Worm (Caenorhabditis elegans) whole organism, early embryonic: ENCODE data around the gene ZK673.4.

Source experiments
- B0310.2 ChIP-seq: sonication (generic microtip); optimal IDR thresholded peaks from 2 replicates; lab custom pipeline; 2016; ENCODE audit warnings: mild to moderate bottlenecking, missing genetic modification characterization, missing compliant biosample characterization
- F13C5.2 ChIP-seq: sonication (generic microtip); optimal IDR thresholded peaks from 2 replicates; lab custom pipeline; 2017; ENCODE audit warnings: mild to moderate bottlenecking, missing genetic modification characterization, inconsistent platforms, missing compliant biosample characterization
- aly-1 ChIP-seq: sonication (generic microtip); optimal IDR thresholded peaks from 2 replicates; lab custom pipeline; 2016; ENCODE audit warnings: missing genetic modification characterization, missing compliant biosample characterization
- ama-1 ChIP-seq: fragments of 150-350 bp; optimal IDR thresholded peaks from 2 replicates; lab custom pipeline; 2014
- ceh-13 ChIP-seq: fragments of 200-800 bp; sonication (Bioruptor generic); optimal IDR thresholded peaks from 2 replicates; lab custom pipeline; 2018; ENCODE audit warnings: mild to moderate bottlenecking, missing genetic modification characterization, missing compliant biosample characterization
- ceh-36 ChIP-seq: sonication (generic microtip); optimal IDR thresholded peaks from 2 replicates; lab custom pipeline; 2016; ENCODE audit warnings: missing genetic modification characterization, inconsistent platforms, missing compliant biosample characterization
- ets-7 ChIP-seq: sonication (generic microtip); optimal IDR thresholded peaks from 2 replicates; lab custom pipeline; 2016; ENCODE audit warnings: missing genotype, missing genetic modification characterization, missing compliant biosample characterization
- flt-1 ChIP-seq: fragments of 200-800 bp; sonication (Bioruptor generic); IDR thresholded peaks from 2 replicates; pipeline ENCODE4 v1.3.6; 2022; ENCODE audit warnings: missing genetic modification characterization, missing compliant biosample characterization
- hmbx-1 ChIP-seq: sonication (generic microtip); optimal IDR thresholded peaks from 2 replicates; lab custom pipeline; 2016; ENCODE audit warnings: mild to moderate bottlenecking, missing genetic modification characterization, missing compliant biosample characterization
- hmg-4 ChIP-seq: fragments of 200-800 bp; sonication (Bioruptor generic); optimal IDR thresholded peaks from 2 replicates; lab custom pipeline; 2018; ENCODE audit warnings: mild to moderate bottlenecking, missing genetic modification characterization, missing compliant biosample characterization
- hnd-1 ChIP-seq: sonication (generic microtip); optimal IDR thresholded peaks from 2 replicates; lab custom pipeline; 2016; ENCODE audit warnings: missing genetic modification characterization, missing compliant biosample characterization
- pes-1 ChIP-seq: fragments of 200-800 bp; sonication (Bioruptor generic); IDR thresholded peaks from 2 replicates; pipeline ENCODE4 v1.3.6; 2022; ENCODE audit warnings: missing genetic modification reagents, missing genetic modification characterization, missing compliant biosample characterization
- scrt-1 ChIP-seq: fragments of 200-800 bp; sonication (Bioruptor generic); IDR thresholded peaks from 2 replicates; pipeline ENCODE4 v1.3.6; 2022; ENCODE audit warnings: missing genetic modification characterization, missing compliant biosample characterization
- sea-1 ChIP-seq: fragments of 200-800 bp; sonication (Bioruptor generic); conservative IDR thresholded peaks from 2 replicates; pipeline ENCODE4 v1.3.6; 2022; ENCODE audit warnings: missing genetic modification characterization, missing compliant biosample characterization
- tbx-11 ChIP-seq: fragments of 200-800 bp; sonication (Bioruptor generic); IDR thresholded peaks from 2 replicates; pipeline ENCODE4 v1.3.6; 2022; ENCODE audit warnings: missing genetic modification characterization, missing compliant biosample characterization
- tbx-37 ChIP-seq: fragments of 200-800 bp; sonication (Bioruptor generic); conservative IDR thresholded peaks from 2 replicates; pipeline ENCODE4 v1.3.6; 2022; ENCODE audit warnings: missing genetic modification reagents, missing genetic modification characterization, missing compliant biosample characterization
- tra-4 ChIP-seq: sonication (generic microtip); optimal IDR thresholded peaks from 2 replicates; lab custom pipeline; 2017; ENCODE audit warnings: missing genetic modification characterization, missing compliant biosample characterization

The ZK673.4 gene

DNA sequence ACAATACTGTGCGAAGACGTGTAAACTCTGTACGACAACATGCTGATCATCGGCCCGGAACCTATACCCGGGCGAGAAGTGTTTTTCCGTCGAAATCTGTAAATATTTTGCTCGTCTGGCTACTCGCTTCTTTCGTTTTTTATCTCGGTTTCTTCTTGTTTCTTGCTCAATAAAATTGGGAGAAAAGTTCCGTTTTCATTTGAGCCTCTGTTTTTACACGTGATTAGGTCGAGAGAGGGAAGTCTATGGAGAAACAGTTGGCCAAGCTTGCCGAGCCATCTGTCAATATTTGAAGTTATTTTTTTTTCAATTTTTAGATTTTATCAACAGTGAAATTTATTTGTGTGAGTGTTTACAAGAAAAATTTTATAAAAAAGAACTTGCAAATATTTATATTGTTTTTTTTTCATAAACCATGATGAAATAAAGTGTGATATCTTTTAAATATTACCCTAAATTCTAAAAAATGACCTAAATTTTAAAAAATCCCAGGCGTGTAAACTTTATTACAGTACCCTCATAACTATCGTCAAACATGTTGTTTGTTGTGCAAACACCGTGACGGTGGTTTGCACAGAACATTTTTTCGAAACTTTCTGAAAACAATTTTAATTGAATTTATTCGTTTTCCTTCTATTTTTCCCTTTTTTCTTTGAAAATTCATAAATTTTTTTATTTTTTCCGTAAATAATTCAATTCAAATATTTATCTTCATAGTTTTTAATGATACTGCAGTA, 7.6 kb upstream of the ZK673.4 start:
- TF ChIP-seq F13C5.2 (tag; lab: Kevin White, UChicago): no peak
- TF ChIP-seq tra-4 (tag; lab: Kevin White, UChicago): no peak

DNA sequence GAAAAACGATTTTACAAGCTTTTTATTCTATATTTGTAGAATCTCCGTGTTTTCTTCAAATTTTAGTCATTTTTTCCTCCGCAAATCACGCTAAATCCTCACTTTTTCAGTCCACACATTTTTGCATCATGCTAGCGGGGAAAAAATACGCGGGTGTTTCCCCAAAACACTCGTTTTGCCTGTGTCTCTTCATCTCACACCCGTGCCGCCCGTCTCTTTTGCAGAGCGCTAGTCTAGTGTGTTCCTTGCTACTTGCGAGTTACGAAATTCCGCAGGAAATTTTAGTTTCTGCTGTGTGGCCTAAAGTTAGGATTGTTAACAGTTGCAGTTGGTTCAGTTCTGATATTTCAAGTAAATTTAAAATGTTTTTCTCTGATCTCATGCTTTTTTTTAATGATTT, 7.0 kb upstream of the ZK673.4 start:
- 0 out of 2 replicates have a peak, but pooled peaks have one; percentile 27 for TF ChIP-seq tbx-11 (GFP tag; lab: Robert Waterston, UW)
- no peak for TF ChIP-seq ets-7 (tag; lab: Kevin White, UChicago)
- TF ChIP-seq F13C5.2 (tag; lab: Kevin White, UChicago): no peak
- no peak for TF ChIP-seq ama-1
- no peak for TF ChIP-seq hnd-1
- TF ChIP-seq B0310.2: no peak
- no peak for TF ChIP-seq hmbx-1
- TF ChIP-seq hmg-4 (GFP tag; lab: Kevin White, UChicago): peak; percentile 11
- TF ChIP-seq ceh-13 (GFP tag; lab: Kevin White, UChicago): no peak

DNA sequence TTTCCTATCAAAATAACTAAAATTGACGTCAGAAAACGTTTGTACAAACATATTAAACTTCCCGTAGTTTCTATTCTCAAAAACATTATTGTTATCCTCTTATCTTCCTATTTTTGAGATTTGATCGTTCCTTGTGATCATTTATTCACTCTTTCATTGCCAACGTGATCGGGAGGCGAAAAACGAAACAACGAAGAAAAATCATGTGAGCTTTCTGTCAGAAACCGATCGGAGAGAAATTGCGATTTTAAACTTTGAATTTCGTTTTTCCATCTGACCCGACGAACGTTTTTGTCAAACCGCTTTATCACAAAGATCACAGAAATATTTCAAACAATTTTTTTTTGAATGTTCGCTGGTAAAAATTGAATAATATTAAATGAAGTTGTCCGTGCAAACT, 6.4 kb upstream of the ZK673.4 start:
- TF ChIP-seq hmbx-1 (no peak), F13C5.2 (tag; lab: Kevin White, UChicago) (no peak), sea-1 (no peak), flt-1 (GFP tag; lab: Robert Waterston, UW) (no peak), pes-1 (GFP tag; lab: Robert Waterston, UW) (no peak), tra-4 (tag; lab: Kevin White, UChicago) (no peak), ceh-36 (tag; lab: Kevin White, UChicago) (no peak), tbx-37 (GFP tag; lab: Robert Waterston, UW) (no peak), hnd-1 (no peak)

DNA sequence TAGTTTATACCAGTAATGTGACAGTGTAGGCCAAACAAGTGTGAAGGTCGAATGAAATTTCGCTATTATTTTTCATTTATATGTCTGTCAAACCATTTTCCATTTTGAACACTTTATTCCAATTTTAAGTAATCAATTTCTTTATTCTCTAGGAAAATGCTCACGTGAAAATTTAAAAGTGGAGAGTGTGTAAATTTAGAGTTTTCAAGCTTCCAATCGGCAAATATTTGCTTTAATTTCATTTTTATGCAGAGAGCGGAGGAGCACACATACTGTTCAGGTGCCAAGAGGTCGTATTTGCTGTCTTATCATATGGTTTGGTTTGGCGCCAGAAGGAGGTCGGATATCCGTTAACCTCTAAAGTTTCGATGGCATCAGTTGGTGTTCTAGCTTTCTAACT, 5.9 kb upstream of the ZK673.4 start:
- TF ChIP-seq tbx-11 (GFP tag; lab: Robert Waterston, UW) (no peak), tra-4 (tag; lab: Kevin White, UChicago) (no peak), ceh-13 (GFP tag; lab: Kevin White, UChicago) (no peak), hmbx-1 (no peak), hmg-4 (GFP tag; lab: Kevin White, UChicago) (no peak), B0310.2 (no peak), hnd-1 (no peak), F13C5.2 (tag; lab: Kevin White, UChicago) (no peak)

DNA sequence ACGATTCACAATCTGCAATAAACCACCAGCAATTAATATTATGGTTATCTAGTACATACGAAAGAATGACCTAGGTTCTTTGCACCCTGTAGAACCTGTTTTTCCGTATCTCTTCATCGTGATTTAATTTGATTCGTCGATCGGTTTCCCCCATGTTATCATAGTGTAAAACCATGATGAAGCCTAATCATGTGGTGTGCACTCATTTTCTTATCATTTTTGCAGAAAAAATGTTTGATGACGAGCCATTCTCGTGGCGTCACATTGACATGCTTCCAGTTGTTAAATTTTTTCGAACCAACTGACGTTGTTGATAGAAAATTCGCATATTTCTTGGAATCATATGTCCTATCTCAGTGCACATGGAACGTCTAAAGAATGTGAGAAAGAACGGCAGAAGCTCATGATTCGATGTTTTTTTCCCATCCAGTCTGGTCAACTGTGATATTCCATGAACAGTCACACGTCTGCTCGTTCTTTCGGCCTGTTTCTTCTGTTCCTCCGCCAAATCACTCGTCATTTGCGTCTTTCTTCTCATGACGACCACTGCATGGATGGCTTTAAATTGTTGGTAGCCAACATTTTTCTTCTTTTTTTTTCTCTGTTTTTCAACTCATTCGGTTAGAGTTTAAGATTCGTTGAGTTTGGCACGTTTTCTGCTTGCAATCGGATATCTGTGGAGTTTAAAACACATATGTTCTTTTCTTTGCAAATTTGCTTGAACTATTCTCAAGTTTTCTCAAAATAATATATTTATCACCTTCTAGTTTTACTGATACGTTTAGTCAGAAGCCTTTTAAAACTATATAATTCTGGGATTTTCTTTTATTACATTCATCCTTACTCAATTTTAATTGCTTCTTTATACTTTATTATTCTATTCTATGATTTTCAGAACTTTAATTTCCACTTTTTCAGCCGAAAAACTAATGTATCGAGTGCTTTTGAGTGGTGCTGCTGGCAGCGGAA, 5.1 kb upstream of the ZK673.4 start, which contains the start of gene ZK673.2:
ZK673.2 (plus strand) TSS at position 919 of the 969 bp plus-strand sequence.
- TF ChIP-seq F13C5.2 (tag; lab: Kevin White, UChicago): no peak

DNA sequence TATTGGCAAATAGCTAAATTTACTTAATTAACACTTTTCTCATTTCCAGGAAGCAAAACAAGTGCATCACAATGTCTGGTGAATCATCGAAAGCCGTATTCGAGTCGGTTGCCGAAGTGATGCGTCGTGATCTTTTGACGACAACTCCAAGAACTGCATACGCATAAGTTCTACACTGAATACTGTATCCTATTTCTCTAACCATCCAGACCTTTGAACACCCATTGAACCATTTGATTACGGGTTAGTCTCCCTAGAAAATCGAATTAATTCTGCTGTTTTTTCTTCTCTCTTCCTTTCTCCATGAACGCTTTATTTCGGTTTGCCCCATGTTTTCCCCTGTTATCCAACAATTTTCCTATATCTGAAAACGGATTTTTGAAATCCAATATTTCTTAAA, 3.0 kb upstream of the ZK673.4 start, which contains the start of gene lin-56:
lin-56 (plus strand) TSS at position 301 of the 400 bp plus-strand sequence.
- TF ChIP-seq aly-1 (tag; lab: Kevin White, UChicago): no peak
- TF ChIP-seq hmg-4 (GFP tag; lab: Kevin White, UChicago): no peak
- no peak for TF ChIP-seq ama-1
- TF ChIP-seq F13C5.2 (tag; lab: Kevin White, UChicago): no peak
- no peak for TF ChIP-seq hnd-1
- no peak for TF ChIP-seq tra-4 (tag; lab: Kevin White, UChicago)
- TF ChIP-seq ceh-36 (tag; lab: Kevin White, UChicago): no peak
- no peak for TF ChIP-seq scrt-1 (GFP tag; lab: Robert Waterston, UW)
- no peak for TF ChIP-seq sea-1
- no peak for TF ChIP-seq hmbx-1
- no peak for TF ChIP-seq B0310.2
- TF ChIP-seq ceh-13 (GFP tag; lab: Kevin White, UChicago): no peak
- TF ChIP-seq pes-1 (GFP tag; lab: Robert Waterston, UW): no peak
- no peak for TF ChIP-seq tbx-11 (GFP tag; lab: Robert Waterston, UW)
- TF ChIP-seq tbx-37 (GFP tag; lab: Robert Waterston, UW): no peak
- no peak for TF ChIP-seq flt-1 (GFP tag; lab: Robert Waterston, UW)
- TF ChIP-seq ets-7 (tag; lab: Kevin White, UChicago): no peak

DNA sequence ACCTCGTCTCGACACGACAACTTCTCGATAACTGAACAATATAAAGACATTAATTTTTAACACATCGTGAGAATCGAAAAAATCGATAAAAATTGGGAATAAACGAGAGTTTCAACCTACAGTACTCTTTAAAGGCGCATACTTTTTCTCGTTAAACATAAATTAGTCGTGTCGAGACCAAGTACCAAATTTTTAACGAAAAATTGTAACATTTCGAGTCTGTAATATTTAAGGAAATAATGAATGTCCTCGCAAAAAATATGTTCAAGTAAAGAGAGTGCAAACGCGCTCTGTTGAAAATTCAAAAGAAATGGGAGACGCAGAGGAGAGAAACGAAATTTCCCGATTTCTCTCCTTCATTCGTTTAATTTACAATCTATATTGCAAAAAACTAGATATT, 2.4 kb upstream of the ZK673.4 start:
- TF ChIP-seq hmbx-1: no peak
- TF ChIP-seq ceh-36 (tag; lab: Kevin White, UChicago): no peak
- TF ChIP-seq scrt-1 (GFP tag; lab: Robert Waterston, UW): no peak
- no peak for TF ChIP-seq tra-4 (tag; lab: Kevin White, UChicago)
- TF ChIP-seq ceh-13 (GFP tag; lab: Kevin White, UChicago): no peak
- no peak for TF ChIP-seq sea-1

DNA sequence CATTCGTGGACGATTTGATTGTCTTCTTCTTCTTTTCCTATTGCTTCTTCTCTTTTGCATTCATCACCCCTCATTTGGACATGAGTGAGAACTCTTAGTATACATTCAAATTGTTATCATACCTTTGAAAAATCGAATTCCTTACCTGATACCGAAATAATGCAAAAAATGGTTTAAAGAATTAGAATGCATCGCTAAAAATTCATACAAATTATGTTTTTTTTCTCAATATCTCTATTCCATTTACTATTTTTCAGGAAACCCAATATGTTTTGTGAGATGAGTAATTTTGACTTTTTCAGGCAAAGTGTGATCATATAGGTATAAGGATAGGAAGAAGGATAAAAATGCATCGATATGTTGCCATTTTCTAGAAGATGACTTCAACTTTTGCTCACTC, 4.3 kb downstream of the ZK673.4 start, which contains the start of gene ZK673.11:
ZK673.11 (plus strand) TSS at position 301 of the 400 bp plus-strand sequence.
- TF ChIP-seq hnd-1: no peak
- TF ChIP-seq ceh-36 (tag; lab: Kevin White, UChicago): no peak
- TF ChIP-seq aly-1 (tag; lab: Kevin White, UChicago): no peak
- TF ChIP-seq B0310.2: no peak
- no peak for TF ChIP-seq tra-4 (tag; lab: Kevin White, UChicago)
- TF ChIP-seq tbx-37 (GFP tag; lab: Robert Waterston, UW): no peak
- no peak for TF ChIP-seq F13C5.2 (tag; lab: Kevin White, UChicago)
- TF ChIP-seq hmg-4 (GFP tag; lab: Kevin White, UChicago): no peak
- TF ChIP-seq scrt-1 (GFP tag; lab: Robert Waterston, UW): no peak
- no peak for TF ChIP-seq ceh-13 (GFP tag; lab: Kevin White, UChicago)
- TF ChIP-seq pes-1 (GFP tag; lab: Robert Waterston, UW): no peak
- no peak for TF ChIP-seq tbx-11 (GFP tag; lab: Robert Waterston, UW)
- no peak for TF ChIP-seq ama-1
